Fruit fly (Drosophila melanogaster): ENCODE measurements around the gene CG17202.

Gene CG17202

dm6 chr3R:12398054-12398453 lies 24.5 kb upstream of the CG17202 start:
- no peak for TF ChIP-seq noc (tag; optimal IDR thresholded peaks at IDR 0.05)

DNA sequence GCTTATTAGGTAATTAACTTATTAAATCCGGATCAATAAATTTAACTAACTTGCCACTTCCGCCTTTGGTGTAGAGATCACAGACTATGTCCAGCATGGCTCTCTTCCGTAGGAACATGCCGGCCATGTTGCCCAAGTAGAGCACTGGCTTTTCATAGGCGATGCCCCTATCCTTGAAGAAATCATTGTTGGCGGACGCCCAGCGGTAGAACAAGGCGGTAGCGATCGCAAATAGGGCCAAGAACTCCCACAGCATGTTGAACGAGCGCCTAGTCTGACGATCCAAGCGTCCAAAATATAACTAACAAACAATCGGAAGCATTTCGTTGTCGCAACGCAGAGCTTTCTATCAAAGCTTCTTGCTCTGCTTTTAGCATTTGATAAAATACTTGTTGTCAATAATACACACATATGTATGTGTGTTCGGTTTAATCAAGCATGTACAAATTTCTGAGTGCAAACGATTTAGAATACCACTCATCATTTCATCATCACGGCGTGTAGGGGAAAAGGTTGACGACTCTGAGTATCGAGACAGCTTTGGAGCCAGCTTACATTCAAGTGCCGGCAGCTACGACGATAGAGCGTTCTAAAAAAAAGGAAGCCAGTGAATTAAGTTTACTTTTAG lies 23.8 kb upstream of the CG17202 start, which contains the start of gene Cyp9f3:
TSS of gene Cyp9f3 (minus strand) at position 310 of the 628 bp plus-strand sequence.
- no peak for TF ChIP-seq noc (tag; optimal IDR thresholded peaks at IDR 0.05)

dm6 chr3R:12401672-12402296 lies 20.8 kb upstream of the CG17202 start, which contains the start of gene DNAlig3:
Gene DNAlig3 (minus strand): TSS chr3R:12401839.
- no peak for TF ChIP-seq noc (tag; optimal IDR thresholded peaks at IDR 0.05)

DNA sequence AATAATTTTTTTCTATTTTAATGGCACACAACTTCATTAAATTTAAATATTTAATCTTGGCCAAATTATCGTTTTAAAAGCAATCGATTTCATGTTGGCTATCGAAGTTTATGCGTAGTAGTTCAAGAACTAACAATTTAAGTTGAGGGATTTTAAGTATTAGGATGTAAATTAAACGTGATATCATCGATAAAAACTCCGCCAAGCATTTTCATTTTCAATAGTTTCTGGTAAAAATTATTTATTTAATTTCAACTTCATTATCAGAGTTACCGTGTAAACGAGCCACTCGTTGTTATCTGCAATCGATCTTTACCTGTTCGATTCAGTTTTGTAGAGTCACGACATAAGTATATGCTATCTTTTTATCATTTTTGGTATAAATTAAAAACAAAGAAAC lies 19.6 kb upstream of the CG17202 start:
- TF ChIP-seq noc (tag; optimal IDR thresholded peaks at IDR 0.05): peak; percentile 97

dm6 chr3R:12405134-12405533 lies 17.4 kb upstream of the CG17202 start:
- TF ChIP-seq noc (tag; optimal IDR thresholded peaks at IDR 0.05): no peak

dm6 chr3R:12405928-12406234 lies 16.7 kb upstream of the CG17202 start, which contains the start of gene Cyp9f2:
Gene Cyp9f2 (minus strand): TSS chr3R:12406028.
- TF ChIP-seq noc (tag; optimal IDR thresholded peaks at IDR 0.05): no peak

DNA sequence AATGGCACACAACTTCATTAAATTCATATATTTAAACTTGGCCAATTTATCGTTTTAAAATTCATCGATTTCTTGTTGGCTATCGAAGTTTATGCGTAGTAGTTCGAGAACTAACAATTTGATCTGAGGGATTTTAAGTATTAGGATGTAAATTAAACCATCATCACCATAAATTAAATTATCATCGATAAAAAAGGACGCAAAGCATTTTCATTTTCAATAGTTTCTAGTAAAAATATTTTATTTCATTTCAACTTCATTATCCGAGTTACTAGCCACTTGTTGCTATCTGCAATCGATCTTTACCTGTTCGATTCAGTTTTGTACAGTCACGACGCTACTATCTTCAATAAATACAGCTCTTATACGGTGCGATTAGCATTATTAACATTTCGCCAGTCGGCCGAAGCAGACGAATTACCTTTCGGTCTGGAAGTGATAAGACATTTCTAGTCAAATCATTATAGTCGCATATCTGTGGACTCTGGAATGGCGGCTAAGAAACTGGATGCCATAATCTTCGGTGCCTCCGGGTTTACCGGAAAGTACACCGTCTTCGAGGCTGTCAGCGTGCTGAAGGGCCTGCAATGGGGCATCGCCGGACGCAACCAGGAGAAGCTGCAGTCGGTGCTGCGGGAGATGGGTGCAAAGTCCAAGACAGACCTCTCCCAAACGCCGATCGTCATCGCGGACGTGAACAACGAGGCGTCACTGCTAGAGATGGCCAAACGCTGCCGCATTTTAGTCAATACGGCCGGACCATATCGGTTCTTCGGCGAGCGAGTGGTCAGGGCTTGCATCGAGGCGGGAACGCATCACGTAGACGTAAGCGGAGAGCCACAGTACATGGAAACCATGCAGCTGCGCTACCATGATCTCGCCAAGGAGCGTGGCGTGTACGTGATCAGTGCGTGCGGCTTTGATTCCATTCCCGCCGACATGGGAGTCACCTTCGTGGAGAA lies 16.1 kb upstream of the CG17202 start, which contains the start of gene CG5167:
TSS of gene CG5167 (plus strand) at position 298 of the 962 bp plus-strand sequence.
- TF ChIP-seq noc (tag; optimal IDR thresholded peaks at IDR 0.05): peak; percentile 68

DNA sequence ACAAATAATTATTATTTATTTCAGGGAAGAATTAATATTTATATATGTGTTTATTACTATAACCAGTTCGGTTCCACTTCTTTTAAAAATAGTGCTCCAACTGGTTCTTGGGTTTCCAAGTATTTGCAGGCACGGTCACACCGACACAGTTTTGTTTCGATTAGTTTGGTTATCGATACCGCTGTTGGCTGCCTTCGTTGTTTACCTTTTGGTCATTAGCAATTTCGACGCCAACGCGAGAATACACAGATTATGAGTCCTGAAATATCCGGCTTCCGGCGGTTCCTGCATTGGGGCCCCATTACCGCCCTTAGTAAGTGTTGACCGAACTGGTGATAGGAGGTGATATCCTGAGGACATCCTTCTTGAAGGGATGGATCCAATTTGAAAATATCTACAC lies 14.4 kb upstream of the CG17202 start, which contains the start of gene CG5196:
TSS of gene CG5196 (plus strand) at position 157 of the 400 bp plus-strand sequence.
- peak; percentile 37 for TF ChIP-seq noc (tag; optimal IDR thresholded peaks at IDR 0.05)

- peak; percentile 63 for TF ChIP-seq noc (tag; optimal IDR thresholded peaks at IDR 0.05)
Measured at dm6 chr3R:12411449-12411848, 11.1 kb upstream of the CG17202 start.

- TF ChIP-seq noc (tag; optimal IDR thresholded peaks at IDR 0.05): no peak
Measured at dm6 chr3R:12413274-12413958, 9.2 kb upstream of the CG17202 start, which contains the start of the genes Dip-C and pps. Gene Dip-C (minus strand): TSS chr3R:12413759. Gene pps (plus strand): TSS chr3R:12413828.

DNA sequence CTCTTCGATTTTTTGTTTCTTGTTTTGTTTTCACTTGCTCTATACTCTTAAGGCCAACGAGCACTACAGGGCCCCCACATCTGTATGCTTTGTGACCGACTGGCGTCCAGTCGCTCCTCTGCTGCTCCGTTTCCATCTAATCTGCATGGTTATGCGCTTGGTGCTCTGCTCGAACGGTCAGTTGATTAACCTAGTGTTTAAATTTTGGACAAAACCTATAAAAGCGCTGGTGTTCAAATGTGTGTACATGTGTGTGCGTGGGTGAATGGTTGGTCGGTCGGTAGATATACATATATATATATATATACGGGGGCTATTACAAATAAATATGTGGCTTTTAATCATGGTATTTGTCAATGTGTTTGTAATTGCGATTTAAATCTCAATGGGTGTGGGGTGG lies 1.4 kb downstream of the CG17202 start:
- no peak for TF ChIP-seq noc (tag; optimal IDR thresholded peaks at IDR 0.05)

DNA sequence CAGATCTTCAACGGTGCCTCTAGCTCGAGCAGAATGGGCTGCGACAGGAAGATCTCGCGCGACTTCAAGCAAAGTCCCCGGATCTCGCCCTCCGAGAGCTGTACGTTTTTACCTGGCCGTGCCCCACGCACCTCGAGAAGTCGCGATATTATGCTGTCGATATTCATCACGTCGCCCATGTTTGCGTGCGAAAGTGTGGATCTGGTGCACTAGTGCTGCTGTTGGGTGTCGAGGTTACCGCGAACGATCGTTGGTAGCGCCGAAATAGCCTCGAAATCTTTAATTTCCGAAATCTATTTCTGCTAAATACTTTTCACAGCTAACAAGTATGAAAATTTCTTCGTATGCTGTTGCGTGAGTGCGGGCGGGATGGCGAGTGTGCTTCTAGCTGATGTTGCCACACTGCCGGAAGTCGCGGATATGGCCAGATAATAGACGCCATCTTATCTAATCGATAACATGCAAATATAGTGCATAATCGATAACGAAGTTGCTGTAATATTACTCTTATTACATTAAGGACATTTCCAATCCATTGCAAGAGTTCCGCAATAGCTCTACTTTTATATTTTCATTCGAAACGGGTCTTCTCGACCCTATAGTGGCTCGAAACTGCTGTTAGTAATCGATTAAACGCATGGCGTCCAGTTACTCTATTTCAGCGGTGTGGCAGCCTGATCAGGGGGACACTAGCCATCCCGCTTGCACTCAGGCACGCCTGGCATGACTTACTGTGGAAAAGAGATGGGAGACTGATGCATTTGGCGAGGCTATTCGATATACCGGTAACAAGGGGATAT lies 3.1 kb downstream of the CG17202 start, which contains the start of gene Pp1-87B:
TSS of gene Pp1-87B (minus strand) at position 408 of the 800 bp plus-strand sequence.
- TF ChIP-seq noc (tag; optimal IDR thresholded peaks at IDR 0.05): no peak

- no peak for TF ChIP-seq noc (tag; optimal IDR thresholded peaks at IDR 0.05)
Measured at dm6 chr3R:12426310-12426653, 3.7 kb downstream of the CG17202 start, which contains the start of gene NANS. Gene NANS (plus strand): TSS chr3R:12426578.

dm6 chr3R:12429120-12429610 lies 6.6 kb downstream of the CG17202 start, which contains the start of the genes CG5641 and CG5245:
Gene CG5641 (minus strand): TSS chr3R:12429282.
Gene CG5245 (plus strand): TSS chr3R:12429560.
- no peak for TF ChIP-seq noc (tag; optimal IDR thresholded peaks at IDR 0.05)

Measured in whole organism, larva.